Fruit fly (Drosophila melanogaster) whole organism, embryonic: ENCODE measurements around the gene UBL3.

Experiments
- Aef1 ChIP-seq: fragments of 200-800 bp; sonication (Bioruptor generic); IDR thresholded peaks from 3 replicates; pipeline ENCODE4 v1.3.6; 2022; ENCODE audit warnings: missing biosample characterization, missing genetic modification characterization
- Asciz ChIP-seq: fragments of 200-800 bp; sonication (Bioruptor generic); optimal IDR thresholded peaks from 2 replicates; lab custom pipeline; 2017; ENCODE audit warnings: missing biosample characterization, mild to moderate bottlenecking, missing genetic modification characterization, missing genetic modification reagents
- CG10267 ChIP-seq: fragments of 200-800 bp; sonication (Bioruptor generic); optimal IDR thresholded peaks from 2 replicates; lab custom pipeline; 2018; ENCODE audit warnings: missing biosample characterization, mild to moderate bottlenecking, missing genetic modification characterization, moderate library complexity
- CG10543 ChIP-seq: fragments of 200-800 bp; sonication (Bioruptor generic); optimal IDR thresholded peaks from 3 replicates; lab custom pipeline; 2017; ENCODE audit warnings: missing biosample characterization, mild to moderate bottlenecking, missing genetic modification characterization, moderate library complexity
- CG11695 ChIP-seq: fragments of 200-800 bp; sonication (Bioruptor generic); IDR thresholded peaks from 3 replicates; pipeline ENCODE4 v1.3.6; 2022; ENCODE audit warnings: missing biosample characterization, missing genetic modification characterization
- CG11723 ChIP-seq: fragments of 200-800 bp; sonication (Bioruptor generic); optimal IDR thresholded peaks from 2 replicates; lab custom pipeline; 2017; ENCODE audit warnings: missing biosample characterization, mild to moderate bottlenecking, missing genetic modification characterization
- CG12299 ChIP-seq: fragments of 200-800 bp; sonication (Bioruptor generic); optimal IDR thresholded peaks from 2 replicates; lab custom pipeline; 2018; ENCODE audit warnings: missing biosample characterization, mild to moderate bottlenecking, missing genetic modification characterization
- CG14014 ChIP-seq: fragments of 200-800 bp; sonication (Bioruptor generic); IDR thresholded peaks from 2 replicates; pipeline ENCODE4 v1.3.6; 2022; ENCODE audit warnings: missing biosample characterization, missing genetic modification characterization
- CG15073 ChIP-seq: fragments of 200-800 bp; sonication (Bioruptor generic); optimal IDR thresholded peaks from 2 replicates; lab custom pipeline; 2016; ENCODE audit warnings: missing biosample characterization, missing genetic modification characterization
- CG16813 ChIP-seq: fragments of 200-800 bp; sonication (Bioruptor generic); IDR thresholded peaks from 3 replicates; pipeline ENCODE4 v1.3.6; 2022; ENCODE audit warnings: missing biosample characterization, missing genetic modification characterization; ENCODE audit not compliant: partially characterized antibody
- CG17359 ChIP-seq: fragments of 200-800 bp; sonication (Bioruptor generic); optimal IDR thresholded peaks from 3 replicates; lab custom pipeline; 2018; ENCODE audit warnings: missing biosample characterization, mild to moderate bottlenecking, missing genetic modification characterization, moderate library complexity
- CG17361 ChIP-seq: fragments of 200-800 bp; sonication (Bioruptor generic); IDR thresholded peaks from 3 replicates; pipeline ENCODE4 v1.3.6; 2022; ENCODE audit warnings: missing biosample characterization, missing genetic modification characterization
- CG1792 ChIP-seq: fragments of 200-800 bp; sonication (Bioruptor generic); optimal IDR thresholded peaks from 2 replicates; lab custom pipeline; 2016; ENCODE audit warnings: missing biosample characterization, missing genetic modification characterization
- CG2712 ChIP-seq: fragments of 200-800 bp; optimal IDR thresholded peaks from 3 replicates; lab custom pipeline; 2019; ENCODE audit warnings: missing biosample characterization, mild to moderate bottlenecking, missing genetic modification characterization, moderate library complexity
- CG3407 ChIP-seq: fragments of 200-800 bp; sonication (Bioruptor generic); optimal IDR thresholded peaks from 2 replicates; lab custom pipeline; 2018; ENCODE audit warnings: missing biosample characterization, mild to moderate bottlenecking, missing genetic modification characterization
- CG4617 ChIP-seq: fragments of 200-800 bp; sonication (Bioruptor generic); optimal IDR thresholded peaks from 3 replicates; lab custom pipeline; 2016; ENCODE audit warnings: missing biosample characterization, missing genetic modification characterization, borderline replicate concordance
- CG6765 ChIP-seq: fragments of 200-800 bp; sonication (Bioruptor generic); optimal IDR thresholded peaks from 3 replicates; lab custom pipeline; 2017; ENCODE audit warnings: missing biosample characterization, mild to moderate bottlenecking, missing genetic modification characterization
- CG6854 ChIP-seq: fragments of 200-800 bp; sonication (Bioruptor generic); optimal IDR thresholded peaks from 3 replicates; lab custom pipeline; 2017; ENCODE audit warnings: missing biosample characterization, mild to moderate bottlenecking, missing genetic modification characterization
- CG8290 ChIP-seq, 3 experiments: fragments of 200-800 bp; sonication (Bioruptor generic); optimal IDR thresholded peaks; 2 replicates each; lab custom pipeline; 2016 to 2019; ENCODE audit warnings: missing biosample characterization in 3 of 3, missing genetic modification characterization in 3 of 3, mild to moderate bottlenecking in 2 of 3, moderate library complexity in 1 of 3
- CG8388 ChIP-seq: fragments of 200-800 bp; sonication (Bioruptor generic); optimal IDR thresholded peaks from 2 replicates; lab custom pipeline; 2019; ENCODE audit warnings: missing biosample characterization, mild to moderate bottlenecking, missing genetic modification characterization, moderate library complexity
- CTCF ChIP-seq: fragments of 200-800 bp; sonication (Bioruptor generic); optimal IDR thresholded peaks from 2 replicates; lab custom pipeline; 2017; ENCODE audit warnings: missing biosample characterization, mild to moderate bottlenecking, missing genetic modification characterization, moderate library complexity
- Chrac-16 ChIP-seq: fragments of 200-800 bp; sonication (Bioruptor generic); optimal IDR thresholded peaks from 3 replicates; lab custom pipeline; 2016; ENCODE audit warnings: missing biosample characterization, missing genetic modification characterization
- Dek ChIP-seq: fragments of 200-800 bp; sonication (Bioruptor generic); optimal IDR thresholded peaks from 3 replicates; lab custom pipeline; 2019; ENCODE audit warnings: missing biosample characterization, mild to moderate bottlenecking, missing genetic modification characterization, moderate library complexity
- Dll ChIP-seq: fragments of 200-800 bp; sonication (Bioruptor generic); IDR thresholded peaks from 4 replicates; pipeline ENCODE4 v1.3.6; 2022; ENCODE audit warnings: missing biosample characterization, missing genetic modification characterization; ENCODE audit not compliant: partially characterized antibody
- E2f2 ChIP-seq: fragments of 200-800 bp; sonication (Bioruptor generic); IDR thresholded peaks from 2 replicates; pipeline ENCODE4 v1.3.6; 2022; ENCODE audit warnings: missing biosample characterization, missing genetic modification characterization
- Fer1 ChIP-seq: fragments of 200-800 bp; sonication (Bioruptor generic); optimal IDR thresholded peaks from 2 replicates; lab custom pipeline; 2017; ENCODE audit warnings: missing biosample characterization, mild to moderate bottlenecking, missing genetic modification characterization
- HLH3B ChIP-seq: fragments of 200-800 bp; sonication (Bioruptor generic); IDR thresholded peaks from 2 replicates; pipeline ENCODE4 v1.3.6; 2022; ENCODE audit warnings: missing biosample characterization, missing genetic modification characterization
- MESR4 ChIP-seq: fragments of 200-800 bp; sonication (Bioruptor generic); optimal IDR thresholded peaks from 2 replicates; lab custom pipeline; 2018; ENCODE audit warnings: missing biosample characterization, mild to moderate bottlenecking, missing genetic modification characterization, moderate library complexity
- NFAT ChIP-seq: fragments of 200-800 bp; sonication (Bioruptor generic); IDR thresholded peaks from 2 replicates; pipeline ENCODE4 v1.3.6; 2022; ENCODE audit warnings: missing biosample characterization, missing genetic modification characterization
- Oli ChIP-seq: fragments of 200-800 bp; sonication (Bioruptor generic); optimal IDR thresholded peaks from 2 replicates; lab custom pipeline; 2018; ENCODE audit warnings: missing biosample characterization, mild to moderate bottlenecking, missing genetic modification characterization, moderate library complexity
- Pdp1 ChIP-seq, 2 experiments: fragments of 200-800 bp; sonication (Bioruptor generic); optimal IDR thresholded peaks; 3 replicates each; lab custom pipeline; 2016; ENCODE audit warnings: missing biosample characterization in 2 of 2, missing genetic modification characterization in 2 of 2, mild to moderate bottlenecking in 1 of 2, moderate library complexity in 1 of 2
- Rfx ChIP-seq: fragments of 200-800 bp; sonication (Bioruptor generic); IDR thresholded peaks from 2 replicates; pipeline ENCODE4 v1.3.6; 2022; ENCODE audit warnings: missing biosample characterization, missing genetic modification characterization
- Rx ChIP-seq: fragments of 200-800 bp; sonication (Bioruptor generic); IDR thresholded peaks from 2 replicates; pipeline ENCODE4 v1.3.6; 2022; ENCODE audit warnings: missing biosample characterization, missing genetic modification characterization
- Sin3A ChIP-seq: fragments of >200 bp; optimal IDR thresholded peaks from 2 replicates; lab custom pipeline; 2018
- Ssrp ChIP-seq: fragments of 200-800 bp; sonication (Bioruptor generic); optimal IDR thresholded peaks from 2 replicates; lab custom pipeline; 2018; ENCODE audit warnings: missing biosample characterization, mild to moderate bottlenecking, missing genetic modification characterization, moderate library complexity
- abd-A ChIP-seq: fragments of 200-800 bp; sonication (Bioruptor generic); optimal IDR thresholded peaks from 3 replicates; lab custom pipeline; 2019; ENCODE audit warnings: missing biosample characterization, mild to moderate bottlenecking, missing genetic modification characterization, moderate library complexity
- cas ChIP-seq: fragments of 200-800 bp; sonication (Bioruptor generic); IDR thresholded peaks from 2 replicates; pipeline ENCODE4 v1.3.6; 2022; ENCODE audit warnings: missing biosample characterization, missing genetic modification characterization
- cg ChIP-seq: fragments of 200-800 bp; sonication (Bioruptor generic); optimal IDR thresholded peaks from 3 replicates; lab custom pipeline; 2019; ENCODE audit warnings: missing biosample characterization, mild to moderate bottlenecking, missing genetic modification characterization, moderate library complexity
- chinmo ChIP-seq: fragments of 200-800 bp; sonication (Bioruptor generic); IDR thresholded peaks from 4 replicates; pipeline ENCODE4 v1.3.6; 2022; ENCODE audit warnings: missing biosample characterization, missing genetic modification characterization; ENCODE audit not compliant: partially characterized antibody
- corto ChIP-seq: fragments of 200-800 bp; sonication (Bioruptor generic); optimal IDR thresholded peaks from 2 replicates; lab custom pipeline; 2016; ENCODE audit warnings: missing biosample characterization, mild to moderate bottlenecking, missing genetic modification characterization, moderate library complexity
- her ChIP-seq: fragments of 200-800 bp; sonication (Bioruptor generic); optimal IDR thresholded peaks from 2 replicates; lab custom pipeline; 2016; ENCODE audit warnings: missing biosample characterization, missing genetic modification characterization
- onecut ChIP-seq: fragments of 200-800 bp; sonication (Bioruptor generic); IDR thresholded peaks from 2 replicates; pipeline ENCODE4 v1.3.6; 2022; ENCODE audit warnings: missing biosample characterization, missing genetic modification characterization
- org-1 ChIP-seq: fragments of 200-800 bp; sonication (Bioruptor generic); optimal IDR thresholded peaks from 2 replicates; lab custom pipeline; 2017; ENCODE audit warnings: missing biosample characterization, missing genetic modification characterization
- pfk ChIP-seq: fragments of 200-800 bp; sonication (Bioruptor generic); optimal IDR thresholded peaks from 2 replicates; lab custom pipeline; 2018; ENCODE audit warnings: missing biosample characterization, mild to moderate bottlenecking, missing genetic modification characterization, moderate library complexity
- phol ChIP-seq: fragments of 200-800 bp; sonication (Bioruptor generic); optimal IDR thresholded peaks from 3 replicates; lab custom pipeline; 2018; ENCODE audit warnings: missing biosample characterization, mild to moderate bottlenecking, missing genetic modification characterization, moderate library complexity
- sob ChIP-seq: fragments of 200-800 bp; sonication (Bioruptor generic); IDR thresholded peaks from 2 replicates; pipeline ENCODE4 v1.3.6; 2022; ENCODE audit warnings: missing biosample characterization, missing genetic modification characterization
- sqz ChIP-seq: fragments of 200-800 bp; sonication (Bioruptor generic); optimal IDR thresholded peaks from 3 replicates; lab custom pipeline; 2018; ENCODE audit warnings: missing biosample characterization, mild to moderate bottlenecking, missing genetic modification characterization
- stwl ChIP-seq: fragments of 200-800 bp; sonication (Bioruptor generic); optimal IDR thresholded peaks from 3 replicates; lab custom pipeline; 2018; ENCODE audit warnings: missing biosample characterization, mild to moderate bottlenecking, missing genetic modification characterization, moderate library complexity
- wor ChIP-seq: fragments of 200-800 bp; sonication (Bioruptor generic); IDR thresholded peaks from 2 replicates; pipeline ENCODE4 v1.3.6; 2022; ENCODE audit warnings: missing biosample characterization, missing genetic modification characterization

UBL3 gene

DNA sequence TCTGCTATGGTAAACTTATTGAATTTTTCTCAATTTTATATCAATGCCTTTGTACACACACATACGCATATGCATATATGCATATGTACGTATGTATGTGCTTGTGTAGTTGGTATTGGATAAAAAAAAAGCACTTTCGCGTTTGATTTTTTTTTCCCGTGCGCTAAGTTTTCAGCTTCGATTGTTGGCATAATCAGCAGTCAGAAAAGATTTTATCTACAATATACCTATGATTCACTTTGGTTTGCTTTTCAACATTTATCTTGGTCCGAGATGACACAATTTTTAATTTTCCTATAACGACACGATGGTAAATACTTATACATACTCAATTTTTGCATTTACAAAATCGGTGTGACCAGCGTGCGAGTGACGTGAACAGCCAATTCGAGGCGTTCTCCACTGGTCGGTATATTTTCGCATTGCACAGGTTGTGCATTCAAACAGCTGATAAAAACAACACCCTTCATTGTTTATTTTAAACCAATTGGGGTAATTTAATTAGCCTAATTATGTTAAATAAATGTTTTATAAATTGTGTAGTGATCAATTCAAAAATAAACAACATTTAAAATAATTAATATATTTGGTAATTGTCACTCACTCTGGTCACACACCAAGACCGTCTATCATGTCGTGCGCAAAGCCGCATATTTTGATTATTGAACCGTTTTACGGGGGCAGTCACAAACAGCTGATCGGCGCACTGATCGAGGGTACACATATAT, at the start of gene UBL3, which contains the start of gene CG15914 (continued):
- TF ChIP-seq chinmo (GFP tag; lab: Robert Waterston, UW) = 0 out of 4 replicates have a peak, but pooled peaks have one; percentile 59
- no peak for TF ChIP-seq CG1792 (GFP tag; lab: Kevin White, UChicago)
- TF ChIP-seq pfk = no peak
- no peak for TF ChIP-seq corto (GFP tag; lab: Kevin White, UChicago)
- TF ChIP-seq NFAT (GFP tag; lab: Robert Waterston, UW) = no peak
- peak; percentile 57 for TF ChIP-seq phol (tag; lab: Kevin White, UChicago)
- no peak for TF ChIP-seq Aef1 (GFP tag; lab: Robert Waterston, UW)
- TF ChIP-seq HLH3B (GFP tag; lab: Robert Waterston, UW) = no peak
- TF ChIP-seq sob (GFP tag; lab: Robert Waterston, UW) = no peak
- TF ChIP-seq Chrac-16 (GFP tag; lab: Kevin White, UChicago) = no peak
- TF ChIP-seq Sin3A = peak; percentile 67
- no peak for TF ChIP-seq CG8290 (GFP tag; optimal IDR thresholded peaks at IDR 0.05; lab: Kevin White, UChicago)
- TF ChIP-seq CG8290 (tag; optimal IDR thresholded peaks at IDR 0.05; lab: Kevin White, UChicago) = peak in 1 of 2 experiments; percentile 9
- no peak for TF ChIP-seq abd-A (tag; lab: Kevin White, UChicago)
- TF ChIP-seq CG10543 (GFP tag; lab: Kevin White, UChicago) = peak; percentile 21
- TF ChIP-seq Rfx (GFP tag; lab: Robert Waterston, UW) = no peak
- no peak for TF ChIP-seq cas (GFP tag; lab: Robert Waterston, UW)
- TF ChIP-seq CG11723 (GFP tag; lab: Kevin White, UChicago) = no peak
- no peak for TF ChIP-seq her
- no peak for TF ChIP-seq Rx (GFP tag; lab: Robert Waterston, UW)
- TF ChIP-seq stwl (tag; lab: Kevin White, UChicago) = peak; percentile 45
- 0 out of 3 replicates have a peak, but pooled peaks have one; percentile 7 for TF ChIP-seq CG16813 (GFP tag; lab: Robert Waterston, UW)
- peak; percentile 41 for TF ChIP-seq CG2712 (tag; lab: Kevin White, UChicago)
- no peak for TF ChIP-seq CG14014 (GFP tag; lab: Robert Waterston, UW)
- TF ChIP-seq CG10267 (tag; lab: Kevin White, UChicago) = peak; percentile 34
- TF ChIP-seq MESR4 (GFP tag; lab: Kevin White, UChicago) = peak; percentile 80
- TF ChIP-seq CG12299 (tag; lab: Kevin White, UChicago) = peak; percentile 55
- TF ChIP-seq Dek (tag; lab: Kevin White, UChicago) = no peak
- no peak for TF ChIP-seq wor (GFP tag; lab: Robert Waterston, UW)
- 0 out of 4 replicates have a peak, but pooled peaks have one; percentile 32 for TF ChIP-seq Dll (GFP tag; lab: Robert Waterston, UW)
- peak; percentile 91 for TF ChIP-seq sqz (GFP tag; lab: Kevin White, UChicago)
- peak; percentile 85 for TF ChIP-seq cg (GFP tag; lab: Kevin White, UChicago)

DNA sequence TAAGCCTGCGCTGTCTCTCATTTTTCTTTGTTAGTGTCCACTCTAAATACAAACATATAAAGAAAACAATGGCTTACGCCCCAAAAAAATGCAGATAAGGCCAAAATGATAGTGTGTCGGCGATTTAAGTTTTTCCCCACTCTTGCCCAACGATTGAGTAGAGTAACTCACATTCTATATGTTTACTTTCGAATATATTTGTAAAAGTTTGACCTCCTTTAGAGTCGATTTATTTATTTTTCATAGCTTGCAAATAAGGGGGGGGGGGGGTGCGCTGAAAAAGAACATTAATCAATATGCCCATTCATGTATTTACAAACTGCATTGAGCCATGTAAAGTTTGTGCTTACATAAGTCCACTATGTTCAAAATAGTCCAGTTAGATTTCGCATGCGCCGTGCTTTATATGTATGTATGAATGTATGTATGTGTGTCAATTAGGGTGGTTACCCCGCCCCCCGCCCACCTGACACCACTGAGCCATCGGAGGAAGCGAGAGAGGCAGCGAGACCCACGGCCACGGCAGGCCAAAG, 40.8 kb upstream of the UBL3 start:
- TF ChIP-seq CG4617 (GFP tag; lab: Kevin White, UChicago) (no peak), CG15073 (GFP tag; lab: Kevin White, UChicago) (no peak), CG3407 (GFP tag; lab: Kevin White, UChicago) (peak; percentile 39), E2f2 (GFP tag; lab: Robert Waterston, UW) (no peak), CG17359 (tag; lab: Kevin White, UChicago) (peak; percentile 33), Ssrp (tag; lab: Kevin White, UChicago) (no peak), CTCF (no peak), onecut (GFP tag; lab: Robert Waterston, UW) (peak; percentile 35; the same call in 1 of the 2 replicates), CG17361 (GFP tag; lab: Robert Waterston, UW) (no peak), CG11695 (no peak), CG8388 (GFP tag; lab: Kevin White, UChicago) (no peak), Asciz (GFP tag; lab: Kevin White, UChicago) (peak; percentile 50), Fer1 (GFP tag; lab: Kevin White, UChicago) (peak; percentile 11), org-1 (GFP tag; lab: Kevin White, UChicago) (peak; percentile 25), CG6854 (GFP tag; lab: Kevin White, UChicago) (no peak), Oli (tag; lab: Kevin White, UChicago) (no peak), Pdp1 (GFP tag; optimal IDR thresholded peaks at IDR 0.05; lab: Kevin White, UChicago) (peak in 1 of 2 experiments; percentile 69), Rfx (GFP tag; lab: Robert Waterston, UW) (no peak), CG6765 (peak; percentile 1)
